Worm (Caenorhabditis elegans): ENCODE data around the gene mml-1.

The mml-1 gene

ce11 chrIII:7357356-7357755, 17.2 kb downstream of the mml-1 start, which contains the start of gene F08F8.10 (continued):
- TF ChIP-seq K12H6.12 (tag; optimal IDR thresholded peaks at IDR 0.05) (peak; percentile 8), hlh-12 (tag; optimal IDR thresholded peaks at IDR 0.05) (no peak), hsf-1 (GFP tag; IDR thresholded peaks at IDR 0.05) (0 out of 2 replicates have a peak, but pooled peaks have one; percentile 29), cebp-1 (GFP tag; IDR thresholded peaks at IDR 0.05) (no peak), cebp-1 (tag; optimal IDR thresholded peaks at IDR 0.05) (peak; percentile 39), die-1 (tag; optimal IDR thresholded peaks at IDR 0.05) (peak; percentile 24), ztf-22 (GFP tag; optimal IDR thresholded peaks at IDR 0.05) (no peak), repo-1 (tag; optimal IDR thresholded peaks at IDR 0.05) (no peak), athp-1 (tag; optimal IDR thresholded peaks at IDR 0.05) (peak; percentile 24)

ce11 chrIII:7353871-7354270, 20.7 kb downstream of the mml-1 start, which contains the start of gene F08F8.9:
F08F8.9 (minus strand) TSS chrIII:7353971.
- TF ChIP-seq Y67H2A.10 (GFP tag; conservative IDR thresholded peaks at IDR 0.05): no peak
- no peak for TF ChIP-seq tlf-1 (GFP tag; optimal IDR thresholded peaks at IDR 0.05)
- TF ChIP-seq dpff-1 (tag; optimal IDR thresholded peaks at IDR 0.05): no peak
- TF ChIP-seq fkh-3 (tag; optimal IDR thresholded peaks at IDR 0.05): no peak
- TF ChIP-seq zim-3 (tag; optimal IDR thresholded peaks at IDR 0.05): no peak
- TF ChIP-seq T07F8.4 (tag; optimal IDR thresholded peaks at IDR 0.05): no peak
- no peak for TF ChIP-seq C17E4.6 (GFP tag; IDR thresholded peaks at IDR 0.05)
- no peak for TF ChIP-seq ztf-25 (GFP tag; IDR thresholded peaks at IDR 0.05)
- TF ChIP-seq him-1 (tag; optimal IDR thresholded peaks at IDR 0.05): no peak

DNA sequence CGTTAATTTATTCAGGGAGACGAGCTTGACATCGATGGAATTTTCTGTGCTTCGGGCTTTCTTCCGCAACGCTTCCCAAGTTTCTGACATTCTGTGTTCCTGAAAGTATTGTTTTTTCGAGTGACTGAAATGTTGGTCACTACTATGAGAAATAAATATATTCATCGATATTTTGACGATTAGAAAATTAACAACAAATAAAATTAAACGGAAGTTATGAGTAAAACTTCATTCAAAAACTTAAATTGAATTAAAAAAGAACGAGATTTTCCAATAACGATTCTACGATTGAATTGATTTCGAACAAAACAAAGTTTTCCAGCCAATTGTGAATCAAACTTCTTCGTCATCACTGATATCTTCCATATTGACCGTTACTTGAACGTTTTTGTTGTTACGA, 25.5 kb downstream of the mml-1 start, which contains the start of gene gos-28:
Gene gos-28, minus strand, starts transcription at position 101 of the 400 bp plus-strand sequence.
- TF ChIP-seq F10E7.11 (tag; optimal IDR thresholded peaks at IDR 0.05) (no peak), mcd-1 (GFP tag; IDR thresholded peaks at IDR 0.05) (no peak)

DNA sequence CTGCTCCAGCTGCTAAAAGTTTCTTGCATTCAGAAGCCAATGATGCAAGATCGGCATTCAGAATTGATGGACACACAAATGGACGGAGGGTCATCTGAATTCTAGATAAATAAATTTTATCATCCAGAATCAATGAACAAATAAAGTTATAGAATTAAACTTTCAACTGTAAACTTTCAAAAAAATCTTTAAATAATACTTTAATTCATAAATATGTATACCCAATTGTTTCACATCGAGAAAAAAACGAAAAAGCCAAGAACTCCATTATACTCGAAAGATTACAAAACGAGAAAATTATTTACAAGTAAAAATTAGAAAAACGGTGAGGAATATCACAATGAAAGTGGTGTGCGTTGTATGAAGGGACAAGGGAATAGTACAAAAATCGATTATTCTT, 27.5 kb downstream of the mml-1 start, which contains the start of gene F08F8.7:
Gene F08F8.7, minus strand, starts transcription at position 101 of the 400 bp plus-strand sequence.
- no peak for TF ChIP-seq madf-3 (GFP tag; IDR thresholded peaks at IDR 0.05)
- no peak for TF ChIP-seq nhr-27 (tag; optimal IDR thresholded peaks at IDR 0.05)
- TF ChIP-seq F37B4.10 (GFP tag; IDR thresholded peaks at IDR 0.05): no peak
- no peak for TF ChIP-seq Y56A3A.18 (GFP tag; IDR thresholded peaks at IDR 0.05)
- no peak for TF ChIP-seq zfh-2 (GFP tag; conservative IDR thresholded peaks at IDR 0.05)

DNA sequence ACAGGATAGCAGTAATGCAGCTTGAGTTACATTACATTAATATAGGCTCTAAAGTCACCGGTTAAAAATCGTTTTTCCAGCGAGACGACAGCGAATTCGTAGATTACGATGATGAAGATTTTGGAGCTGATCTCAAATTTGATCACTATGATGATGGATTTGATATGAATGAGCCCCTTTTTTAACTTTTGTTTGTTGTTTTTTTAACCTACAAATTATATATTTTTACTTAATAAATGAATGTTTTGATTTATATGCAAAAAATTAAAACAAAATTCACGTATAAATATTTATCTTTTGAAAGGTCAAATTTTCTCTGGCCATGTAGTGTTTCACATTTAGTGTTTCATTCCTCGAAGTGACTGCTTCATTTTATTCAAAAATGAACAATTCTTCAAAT, 31.1 kb downstream of the mml-1 start, which contains the start of gene F08F8.6:
Gene F08F8.6, plus strand, starts transcription at position 301 of the 400 bp plus-strand sequence.
- TF ChIP-seq ztf-18 (tag; optimal IDR thresholded peaks at IDR 0.05) (no peak), hmg-20 (GFP tag; IDR thresholded peaks at IDR 0.05) (no peak), B0336.3 (GFP tag; IDR thresholded peaks at IDR 0.05) (no peak), F23B12.7 (tag; optimal IDR thresholded peaks at IDR 0.05; ENCODE audit: insufficient read depth) (no peak), pha-4 (tag; optimal IDR thresholded peaks at IDR 0.05) (no peak), B0261.1 (tag; optimal IDR thresholded peaks at IDR 0.05) (no peak), B0019.2 (GFP tag; conservative IDR thresholded peaks at IDR 0.05) (no peak), tbp1 (GFP tag; optimal IDR thresholded peaks at IDR 0.05) (no peak), ztf-26 (tag; optimal IDR thresholded peaks at IDR 0.05) (no peak), snpc-1.1 (tag; optimal IDR thresholded peaks at IDR 0.05; ENCODE audit: insufficient read depth) (no peak), madf-10 (tag; optimal IDR thresholded peaks at IDR 0.05) (no peak)
